Fruit fly (Drosophila melanogaster): ENCODE results near the gene CG8814.

Gene CG8814

dm6 chr2L:2874542-2875194 lies at the start of gene CG8814:
Gene CG8814, plus strand, starts transcription at chr2L:2874890.
- TF ChIP-seq gl (tag; optimal IDR thresholded peaks at IDR 0.05) (peak; percentile 85), Pif1B (GFP tag; optimal IDR thresholded peaks at IDR 0.05) (peak; percentile 35), CG14655 (GFP tag; optimal IDR thresholded peaks at IDR 0.05) (peak; percentile 63), Ets98B (GFP tag; IDR thresholded peaks at IDR 0.05) (peak; percentile 79), CG13204 (GFP tag; optimal IDR thresholded peaks at IDR 0.05) (no peak), CG8301 (tag; optimal IDR thresholded peaks at IDR 0.05) (peak; percentile 52), rn (GFP tag; IDR thresholded peaks at IDR 0.05) (no peak), CG9948 (tag; optimal IDR thresholded peaks at IDR 0.05) (peak; percentile 20), CG32121 (GFP tag; IDR thresholded peaks at IDR 0.05) (peak; percentile 63; the same call in 1 of the 2 replicates), D1 (tag; optimal IDR thresholded peaks at IDR 0.05) (no peak), EcR (GFP tag; optimal IDR thresholded peaks at IDR 0.05) (peak; percentile 7), CG12605 (GFP tag; IDR thresholded peaks at IDR 0.05) (peak; percentile 86), fd96Ca (GFP tag; IDR thresholded peaks at IDR 0.05) (peak; percentile 67; the same call in 1 of the 3 replicates), Pif1A (GFP tag; optimal IDR thresholded peaks at IDR 0.05) (peak; percentile 58), Snoo (tag; optimal IDR thresholded peaks at IDR 0.05) (peak; percentile 53), CG15710 (tag; optimal IDR thresholded peaks at IDR 0.05) (peak; percentile 45), CG4496 (GFP tag; IDR thresholded peaks at IDR 0.05) (peak; percentile 85), CG34367 (tag; optimal IDR thresholded peaks at IDR 0.05) (no peak), CG8159 (tag; optimal IDR thresholded peaks at IDR 0.05) (peak; percentile 43), CG10348 (GFP tag; IDR thresholded peaks at IDR 0.05) (no peak), CG17806 (tag; optimal IDR thresholded peaks at IDR 0.05) (peak; percentile 3)

DNA sequence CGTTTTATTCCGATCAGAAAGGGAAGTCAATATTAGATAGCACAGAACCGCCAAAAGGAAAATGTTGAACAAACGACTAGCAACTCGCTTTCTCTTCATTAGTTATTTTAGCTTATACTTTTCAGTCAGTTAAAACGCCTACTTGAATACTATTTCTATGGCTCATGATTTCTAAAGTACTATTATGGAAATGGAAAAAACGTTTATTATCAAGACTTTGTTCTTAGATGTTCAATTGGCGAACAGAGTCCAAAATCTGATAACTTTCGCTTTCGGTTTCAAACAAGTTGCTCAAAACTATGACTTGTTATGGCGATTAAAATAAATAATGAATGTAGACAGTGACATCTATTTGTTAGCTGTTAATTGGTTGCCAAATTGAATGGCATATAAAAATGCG lies 49.3 kb upstream of the CG8814 start, which contains the start of gene CG3123:
Gene CG3123, minus strand, starts transcription at position 101 of the 400 bp plus-strand sequence.
- TF ChIP-seq CG9948 (tag; optimal IDR thresholded peaks at IDR 0.05) (no peak), fd96Ca (GFP tag; IDR thresholded peaks at IDR 0.05) (no peak), rn (GFP tag; IDR thresholded peaks at IDR 0.05) (no peak), D1 (tag; optimal IDR thresholded peaks at IDR 0.05) (no peak), CG32121 (GFP tag; IDR thresholded peaks at IDR 0.05) (no peak), Ets98B (GFP tag; IDR thresholded peaks at IDR 0.05) (no peak), CG10348 (GFP tag; IDR thresholded peaks at IDR 0.05) (no peak), CG17806 (tag; optimal IDR thresholded peaks at IDR 0.05) (no peak), CG15710 (tag; optimal IDR thresholded peaks at IDR 0.05) (no peak), CG8301 (tag; optimal IDR thresholded peaks at IDR 0.05) (no peak), CG12605 (GFP tag; IDR thresholded peaks at IDR 0.05) (no peak), EcR (GFP tag; optimal IDR thresholded peaks at IDR 0.05) (no peak), Pif1A (GFP tag; optimal IDR thresholded peaks at IDR 0.05) (no peak)

- TF ChIP-seq CG9948 (tag; optimal IDR thresholded peaks at IDR 0.05) (no peak), CG10348 (GFP tag; IDR thresholded peaks at IDR 0.05) (no peak), CG34367 (tag; optimal IDR thresholded peaks at IDR 0.05) (no peak), Snoo (tag; optimal IDR thresholded peaks at IDR 0.05) (no peak), gl (tag; optimal IDR thresholded peaks at IDR 0.05) (no peak), CG4496 (GFP tag; IDR thresholded peaks at IDR 0.05) (0 out of 3 replicates have a peak, but pooled peaks have one; percentile 73), CG17806 (tag; optimal IDR thresholded peaks at IDR 0.05) (no peak)
These were observed 44.9 kb upstream of the CG8814 start, which contains the start of gene Duox for dm6 chr2L:2829637-2830340. Gene Duox, minus strand, starts transcription at chr2L:2830248.

dm6 chr2L:2830341-2830800 lies 44.3 kb upstream of the CG8814 start:
- TF ChIP-seq CG32121 (GFP tag; IDR thresholded peaks at IDR 0.05): peak; percentile 84
- TF ChIP-seq gl (tag; optimal IDR thresholded peaks at IDR 0.05): peak; percentile 67
- 0 out of 2 replicates have a peak, but pooled peaks have one; percentile 22 for TF ChIP-seq CG12605 (GFP tag; IDR thresholded peaks at IDR 0.05)
- TF ChIP-seq CG34367 (tag; optimal IDR thresholded peaks at IDR 0.05): peak; percentile 87
- TF ChIP-seq Snoo (tag; optimal IDR thresholded peaks at IDR 0.05): peak; percentile 93
- peak; percentile 59; the same call in 1 of the 2 replicates for TF ChIP-seq Ets98B (GFP tag; IDR thresholded peaks at IDR 0.05)
- peak; percentile 90 for TF ChIP-seq CG17806 (tag; optimal IDR thresholded peaks at IDR 0.05)
- peak; percentile 96 for TF ChIP-seq CG8159 (tag; optimal IDR thresholded peaks at IDR 0.05)
- peak; percentile 58 for TF ChIP-seq CG13204 (GFP tag; optimal IDR thresholded peaks at IDR 0.05)
- peak; percentile 54 for TF ChIP-seq CG10348 (GFP tag; IDR thresholded peaks at IDR 0.05)
- TF ChIP-seq CG8301 (tag; optimal IDR thresholded peaks at IDR 0.05): peak; percentile 95
- peak; percentile 67 for TF ChIP-seq rn (GFP tag; IDR thresholded peaks at IDR 0.05)
- no peak for TF ChIP-seq EcR (GFP tag; optimal IDR thresholded peaks at IDR 0.05)
- no peak; the same call in 1 of the 3 replicates for TF ChIP-seq CG4496 (GFP tag; IDR thresholded peaks at IDR 0.05)
- TF ChIP-seq D1 (tag; optimal IDR thresholded peaks at IDR 0.05): peak; percentile 96
- peak; percentile 95 for TF ChIP-seq CG15710 (tag; optimal IDR thresholded peaks at IDR 0.05)
- peak; percentile 88 for TF ChIP-seq Pif1A (GFP tag; optimal IDR thresholded peaks at IDR 0.05)
- TF ChIP-seq Pif1B (GFP tag; optimal IDR thresholded peaks at IDR 0.05): peak; percentile 90
- peak; percentile 98 for TF ChIP-seq CG14655 (GFP tag; optimal IDR thresholded peaks at IDR 0.05)
- TF ChIP-seq fd96Ca (GFP tag; IDR thresholded peaks at IDR 0.05): peak; percentile 88
- TF ChIP-seq CG9948 (tag; optimal IDR thresholded peaks at IDR 0.05): peak; percentile 95
